Fruit fly (Drosophila melanogaster): ENCODE results near the gene CG6071.

Gene CG6071

dm6 chr3L:11681794-11682193 lies 36.0 kb upstream of the CG6071 start, which contains the start of gene TfIIEalpha:
Gene TfIIEalpha (plus strand): TSS chr3L:11682038.
- no peak for TF ChIP-seq ro (GFP tag; IDR thresholded peaks at IDR 0.05)
- TF ChIP-seq phol (tag; optimal IDR thresholded peaks at IDR 0.05), result peak; percentile 54
- peak; percentile 27 for TF ChIP-seq sug (tag; optimal IDR thresholded peaks at IDR 0.05)
- peak; percentile 38 for TF ChIP-seq CG14710 (tag; optimal IDR thresholded peaks at IDR 0.05)
- peak; percentile 9 for TF ChIP-seq B-H2 (GFP tag; optimal IDR thresholded peaks at IDR 0.05)
- peak; percentile 24 for TF ChIP-seq CG10543 (GFP tag; optimal IDR thresholded peaks at IDR 0.05)
- peak; percentile 38 for TF ChIP-seq CG2116 (GFP tag; optimal IDR thresholded peaks at IDR 0.05)
- TF ChIP-seq CG15601 (tag; optimal IDR thresholded peaks at IDR 0.05), result peak; percentile 42
- TF ChIP-seq BEAF-32 (GFP tag; optimal IDR thresholded peaks at IDR 0.05), result peak; percentile 48
- TF ChIP-seq CG2120 (GFP tag; optimal IDR thresholded peaks at IDR 0.05), result peak; percentile 37
- peak; percentile 12 for TF ChIP-seq chn (GFP tag; optimal IDR thresholded peaks at IDR 0.05)
- TF ChIP-seq CG42726 (GFP tag; IDR thresholded peaks at IDR 0.05; ENCODE audit: partially characterized antibody), result peak; percentile 72
- peak; percentile 67 for TF ChIP-seq zen (tag; optimal IDR thresholded peaks at IDR 0.05)
- TF ChIP-seq NC2β (GFP tag; optimal IDR thresholded peaks at IDR 0.05), result peak; percentile 17
- TF ChIP-seq Mrtf (GFP tag; IDR thresholded peaks at IDR 0.05), result no peak
- peak; percentile 97 for TF ChIP-seq pzg (GFP tag; optimal IDR thresholded peaks at IDR 0.05)
- TF ChIP-seq CG2129 (GFP tag; IDR thresholded peaks at IDR 0.05; ENCODE audit: partially characterized antibody), result no peak
- 0 out of 3 replicates have a peak, but pooled peaks have one; percentile 41 for TF ChIP-seq HLH4C (GFP tag; IDR thresholded peaks at IDR 0.05; ENCODE audit: partially characterized antibody)
- peak; percentile 14 for TF ChIP-seq CG13894 (tag; optimal IDR thresholded peaks at IDR 0.05)
- peak; percentile 62 for TF ChIP-seq row (GFP tag; IDR thresholded peaks at IDR 0.05)
- no peak for TF ChIP-seq CG15073 (GFP tag; optimal IDR thresholded peaks at IDR 0.05)
- TF ChIP-seq lilli (GFP tag; optimal IDR thresholded peaks at IDR 0.05), result peak; percentile 41
- no peak for TF ChIP-seq CG4707 (GFP tag; optimal IDR thresholded peaks at IDR 0.05)
- TF ChIP-seq CG10147 (GFP tag; optimal IDR thresholded peaks at IDR 0.05), result peak; percentile 2
- TF ChIP-seq sob (GFP tag; IDR thresholded peaks at IDR 0.05), result peak; percentile 44; the same call in 1 of the 2 replicates
- TF ChIP-seq CG10267 (tag; optimal IDR thresholded peaks at IDR 0.05), result peak; percentile 56
- TF ChIP-seq ap (GFP tag; IDR thresholded peaks at IDR 0.05), result no peak
- peak; percentile 62 for TF ChIP-seq trem (tag; optimal IDR thresholded peaks at IDR 0.05)
- TF ChIP-seq Chrac-16 (GFP tag; optimal IDR thresholded peaks at IDR 0.05), result no peak
- peak; percentile 41 for TF ChIP-seq CG17829 (tag; optimal IDR thresholded peaks at IDR 0.05)
- TF ChIP-seq CG18764 (GFP tag; optimal IDR thresholded peaks at IDR 0.05), result peak; percentile 57
- no peak for TF ChIP-seq CG1792 (GFP tag; optimal IDR thresholded peaks at IDR 0.05)
- no peak for TF ChIP-seq NfI (GFP tag; optimal IDR thresholded peaks at IDR 0.05)
- peak; percentile 15 for TF ChIP-seq CrebB (tag; optimal IDR thresholded peaks at IDR 0.05)
- TF ChIP-seq CG1024 (GFP tag; IDR thresholded peaks at IDR 0.05), result no peak
- peak; percentile 8 for TF ChIP-seq zfh2 (GFP tag; optimal IDR thresholded peaks at IDR 0.05)
- peak; percentile 27 for TF ChIP-seq CG12769 (tag; optimal IDR thresholded peaks at IDR 0.05)
- peak; percentile 68 for TF ChIP-seq stwl (tag; optimal IDR thresholded peaks at IDR 0.05)
- peak; percentile 11 for TF ChIP-seq Fer1 (GFP tag; optimal IDR thresholded peaks at IDR 0.05)
- no peak for TF ChIP-seq CG14667 (GFP tag; IDR thresholded peaks at IDR 0.05)
- TF ChIP-seq CG8290 (GFP tag; optimal IDR thresholded peaks at IDR 0.05), result peak; percentile 25
- TF ChIP-seq CG8290 (tag; optimal IDR thresholded peaks at IDR 0.05), result peak in 1 of 2 experiments; percentile 60
- TF ChIP-seq CG6791 (GFP tag; IDR thresholded peaks at IDR 0.05; ENCODE audit: partially characterized antibody), result peak; percentile 56
- peak; percentile 26; the same call in 1 of the 4 replicates for TF ChIP-seq Dll (GFP tag; IDR thresholded peaks at IDR 0.05; ENCODE audit: partially characterized antibody)
- peak; percentile 58 for TF ChIP-seq CG9932 (GFP tag; IDR thresholded peaks at IDR 0.05)
- TF ChIP-seq CG9797 (GFP tag; optimal IDR thresholded peaks at IDR 0.05), result peak; percentile 88
- peak; percentile 71 for TF ChIP-seq CG33213 (GFP tag; optimal IDR thresholded peaks at IDR 0.05)
- TF ChIP-seq CG13424 (tag; optimal IDR thresholded peaks at IDR 0.05), result peak; percentile 2
- no peak for TF ChIP-seq so (GFP tag; IDR thresholded peaks at IDR 0.05)
- peak; percentile 91 for TF ChIP-seq Lhr (GFP tag; optimal IDR thresholded peaks at IDR 0.05)
